Worm (Caenorhabditis elegans): ENCODE measurements around the gene F26G1.15.

The F26G1.15 gene

ce11 chrII:4745281-4745680 is 44.8 kb upstream of the F26G1.15 start (continued):
- peak; percentile 96 for TF ChIP-seq sma-9 (GFP tag; optimal IDR thresholded peaks at IDR 0.05)
- peak; percentile 3 for TF ChIP-seq sma-9 (tag; optimal IDR thresholded peaks at IDR 0.05)
- TF ChIP-seq lin-11 (tag; optimal IDR thresholded peaks at IDR 0.05): no peak

- no peak for TF ChIP-seq sem-4 (tag; optimal IDR thresholded peaks at IDR 0.05)
- peak; percentile 12 for TF ChIP-seq sma-3 (GFP tag; optimal IDR thresholded peaks at IDR 0.05)
- TF ChIP-seq lsy-2 (tag; optimal IDR thresholded peaks at IDR 0.05): peak in 1 of 2 experiments; percentile 4
- no peak for TF ChIP-seq Y55F3AM.14 (GFP tag; optimal IDR thresholded peaks at IDR 0.05)
- TF ChIP-seq ceh-82 (tag; optimal IDR thresholded peaks at IDR 0.05): no peak
- TF ChIP-seq nhr-6 (tag; optimal IDR thresholded peaks at IDR 0.05): no peak
- TF ChIP-seq ZK546.5 (tag; optimal IDR thresholded peaks at IDR 0.05): no peak
- TF ChIP-seq nhr-11 (tag; optimal IDR thresholded peaks at IDR 0.05): no peak
- TF ChIP-seq elt-3 (tag; optimal IDR thresholded peaks at IDR 0.05): no peak
- TF ChIP-seq nhr-25 (tag; optimal IDR thresholded peaks at IDR 0.05): peak; percentile 18
- TF ChIP-seq nhr-21 (tag; optimal IDR thresholded peaks at IDR 0.05): peak; percentile 33
- TF ChIP-seq ceh-16 (tag; optimal IDR thresholded peaks at IDR 0.05): no peak
- TF ChIP-seq elt-1 (tag; optimal IDR thresholded peaks at IDR 0.05): no peak
- no peak for TF ChIP-seq fos-1 (tag; optimal IDR thresholded peaks at IDR 0.05)
- TF ChIP-seq alr-1 (tag; optimal IDR thresholded peaks at IDR 0.05): no peak
- no peak for TF ChIP-seq lin-11 (tag; optimal IDR thresholded peaks at IDR 0.05)
- no peak for TF ChIP-seq nhr-23 (tag; optimal IDR thresholded peaks at IDR 0.05)
- no peak for TF ChIP-seq unc-39 (tag; optimal IDR thresholded peaks at IDR 0.05)
- peak; percentile 40 for TF ChIP-seq sma-9 (GFP tag; optimal IDR thresholded peaks at IDR 0.05)
- TF ChIP-seq sma-9 (tag; optimal IDR thresholded peaks at IDR 0.05): no peak
- TF ChIP-seq unc-55 (GFP tag; optimal IDR thresholded peaks at IDR 0.05): no peak
Observed at ce11 chrII:4747063-4747462, 43.0 kb upstream of the F26G1.15 start.

- peak; percentile 31 for TF ChIP-seq sma-9 (GFP tag; optimal IDR thresholded peaks at IDR 0.05)
- TF ChIP-seq sma-9 (tag; optimal IDR thresholded peaks at IDR 0.05): no peak
- TF ChIP-seq gmeb-1 (tag; optimal IDR thresholded peaks at IDR 0.05): peak; percentile 28
- peak; percentile 69 for TF ChIP-seq crh-2 (tag; optimal IDR thresholded peaks at IDR 0.05)
- no peak for TF ChIP-seq ztf-4 (tag; optimal IDR thresholded peaks at IDR 0.05)
- TF ChIP-seq nhr-21 (tag; optimal IDR thresholded peaks at IDR 0.05): no peak
- TF ChIP-seq nhr-25 (tag; optimal IDR thresholded peaks at IDR 0.05): peak; percentile 28
- TF ChIP-seq aly-2 (tag; optimal IDR thresholded peaks at IDR 0.05): no peak
Observed at ce11 chrII:4747697-4748096, 42.4 kb upstream of the F26G1.15 start.

- TF ChIP-seq sma-9 (GFP tag; optimal IDR thresholded peaks at IDR 0.05) (peak; percentile 44), sma-9 (tag; optimal IDR thresholded peaks at IDR 0.05) (no peak), nhr-237 (tag; optimal IDR thresholded peaks at IDR 0.05) (no peak), C34F6.9 (tag; optimal IDR thresholded peaks at IDR 0.05) (no peak), blmp-1 (tag; optimal IDR thresholded peaks at IDR 0.05; ENCODE audit: insufficient read depth) (peak; percentile 21), nhr-25 (tag; optimal IDR thresholded peaks at IDR 0.05) (peak; percentile 55), sma-3 (GFP tag; optimal IDR thresholded peaks at IDR 0.05) (peak; percentile 43), nhr-21 (tag; optimal IDR thresholded peaks at IDR 0.05) (peak; percentile 54)
Observed at ce11 chrII:4748374-4748773, 41.7 kb upstream of the F26G1.15 start.

- TF ChIP-seq ceh-82 (tag; optimal IDR thresholded peaks at IDR 0.05) (no peak), mab-5 (tag; optimal IDR thresholded peaks at IDR 0.05) (no peak), blmp-1 (tag; optimal IDR thresholded peaks at IDR 0.05; ENCODE audit: insufficient read depth) (peak; percentile 33), R02D3.7 (tag; optimal IDR thresholded peaks at IDR 0.05) (no peak), nhr-21 (tag; optimal IDR thresholded peaks at IDR 0.05) (peak; percentile 4), nhr-12 (tag; optimal IDR thresholded peaks at IDR 0.05) (no peak), gmeb-1 (tag; optimal IDR thresholded peaks at IDR 0.05) (no peak), lsy-2 (tag; optimal IDR thresholded peaks at IDR 0.05) (no peak), nhr-25 (tag; optimal IDR thresholded peaks at IDR 0.05) (peak; percentile 35), ama-1 (optimal IDR thresholded peaks at IDR 0.05) (peak; percentile 41), sma-9 (GFP tag; optimal IDR thresholded peaks at IDR 0.05) (peak; percentile 57), sma-9 (tag; optimal IDR thresholded peaks at IDR 0.05) (no peak), aly-2 (tag; optimal IDR thresholded peaks at IDR 0.05) (no peak), skn-1 (tag; optimal IDR thresholded peaks at IDR 0.05) (no peak)
Observed at ce11 chrII:4749581-4749980, 40.5 kb upstream of the F26G1.15 start, which contains the start of gene F41C3.2. Gene F41C3.2 (plus strand): TSS chrII:4749968.

Measured in whole organism, L2 larva.